Worm (Caenorhabditis elegans) whole organism, dauer: ENCODE results near the gene T01D1.8.

ENCODE experiments used
- unc-62 ChIP-seq: sonication (generic microtip); optimal IDR thresholded peaks from 2 replicates; lab custom pipeline; 2017; ENCODE audit warnings: missing biosample characterization, missing genetic modification reagents, missing genetic modification characterization

Gene T01D1.8

ce11 chrII:186504-186903 is at the start of gene T01D1.8:
T01D1.8 (plus strand) TSS chrII:186739.
- no peak for TF ChIP-seq unc-62 (GFP tag; lab: Kevin White, UChicago)

ce11 chrII:146933-147332 is 39.6 kb upstream of the T01D1.8 start, which contains the start of gene T25D3.4:
T25D3.4 (plus strand) TSS chrII:147233.
- TF ChIP-seq unc-62 (GFP tag; lab: Kevin White, UChicago) = no peak

- TF ChIP-seq unc-62 (GFP tag; lab: Kevin White, UChicago) = no peak
Observed at ce11 chrII:151495-151894, 35.0 kb upstream of the T01D1.8 start.

- TF ChIP-seq unc-62 (GFP tag; lab: Kevin White, UChicago) = no peak
Observed at ce11 chrII:152283-152682, 34.3 kb upstream of the T01D1.8 start, which contains the start of gene T25D3.3. T25D3.3 (plus strand) TSS chrII:152583.

- TF ChIP-seq unc-62 (GFP tag; lab: Kevin White, UChicago) = no peak
Observed at ce11 chrII:155904-156303, 30.6 kb upstream of the T01D1.8 start, which contains the start of gene mrpl-28. mrpl-28 (minus strand) TSS chrII:156009.

ce11 chrII:156999-157499 is 29.5 kb upstream of the T01D1.8 start:
- TF ChIP-seq unc-62 (GFP tag; lab: Kevin White, UChicago) = no peak

ce11 chrII:158004-158731 is 28.4 kb upstream of the T01D1.8 start:
- no peak for TF ChIP-seq unc-62 (GFP tag; lab: Kevin White, UChicago)

- no peak for TF ChIP-seq unc-62 (GFP tag; lab: Kevin White, UChicago)
Observed at ce11 chrII:159294-159922, 27.1 kb upstream of the T01D1.8 start.

ce11 chrII:160561-161123 is 25.9 kb upstream of the T01D1.8 start:
- no peak for TF ChIP-seq unc-62 (GFP tag; lab: Kevin White, UChicago)

ce11 chrII:161275-161674 is 25.3 kb upstream of the T01D1.8 start:
- TF ChIP-seq unc-62 (GFP tag; lab: Kevin White, UChicago) = no peak

ce11 chrII:162182-162581 is 24.4 kb upstream of the T01D1.8 start, which contains the start of gene etr-1:
etr-1 (plus strand) TSS chrII:162374.
- no peak for TF ChIP-seq unc-62 (GFP tag; lab: Kevin White, UChicago)

- no peak for TF ChIP-seq unc-62 (GFP tag; lab: Kevin White, UChicago)
Observed at ce11 chrII:163229-163628, 23.3 kb upstream of the T01D1.8 start.

- TF ChIP-seq unc-62 (GFP tag; lab: Kevin White, UChicago) = no peak
Observed at ce11 chrII:173679-174078, 12.9 kb upstream of the T01D1.8 start, which contains the start of gene T01D1.7. T01D1.7 (minus strand) TSS chrII:173779.

- no peak for TF ChIP-seq unc-62 (GFP tag; lab: Kevin White, UChicago)
Observed at ce11 chrII:175868-176267, 10.7 kb upstream of the T01D1.8 start, which contains the start of gene T01D1.3. T01D1.3 (minus strand) TSS chrII:175968.

- TF ChIP-seq unc-62 (GFP tag; lab: Kevin White, UChicago) = no peak
Observed at ce11 chrII:176622-177021, 9.9 kb upstream of the T01D1.8 start.

ce11 chrII:178146-178545 is 8.4 kb upstream of the T01D1.8 start:
- no peak for TF ChIP-seq unc-62 (GFP tag; lab: Kevin White, UChicago)
